Worm (Caenorhabditis elegans) whole organism, L4 larva: Measurements from ENCODE around the gene cest-13.

Experiments used
- D1046.2 ChIP-seq: fragments of 200-800 bp; sonication (Bioruptor generic); IDR thresholded peaks from 2 replicates; pipeline ENCODE4 v1.3.6; 2022; ENCODE audit warnings: missing genetic modification characterization, missing compliant biosample characterization
- F10B5.3 ChIP-seq: sonication (generic microtip); optimal IDR thresholded peaks from 2 replicates; lab custom pipeline; 2016; ENCODE audit warnings: mild to moderate bottlenecking, missing genetic modification characterization, missing compliant biosample characterization
- F26F4.8 ChIP-seq: fragments of 200-800 bp; sonication (Bioruptor generic); conservative IDR thresholded peaks from 2 replicates; pipeline ENCODE4 v1.3.6; 2022; ENCODE audit warnings: missing genetic modification characterization, missing compliant biosample characterization
- F37D6.2 ChIP-seq: sonication (generic microtip); optimal IDR thresholded peaks from 2 replicates; lab custom pipeline; 2016; ENCODE audit warnings: mild to moderate bottlenecking, missing genetic modification characterization, missing compliant biosample characterization
- F44E2.7 ChIP-seq: fragments of 200-800 bp; sonication (Bioruptor generic); IDR thresholded peaks from 2 replicates; pipeline ENCODE4 v2.1.2; 2022; ENCODE audit warnings: missing genetic modification characterization, missing compliant biosample characterization
- F49E8.2 ChIP-seq: sonication (generic microtip); optimal IDR thresholded peaks from 2 replicates; lab custom pipeline; 2016; ENCODE audit warnings: missing compliant biosample characterization, mild to moderate bottlenecking, missing genetic modification characterization, borderline replicate concordance
- T20F7.1 ChIP-seq: fragments of 200-800 bp; sonication (Bioruptor generic); optimal IDR thresholded peaks from 2 replicates; lab custom pipeline; 2018; ENCODE audit warnings: mild to moderate bottlenecking, missing genetic modification characterization, missing compliant biosample characterization
- Y105C5A.15 ChIP-seq: fragments of 200-800 bp; sonication (Bioruptor generic); IDR thresholded peaks from 2 replicates; pipeline ENCODE4 v1.3.6; 2022; ENCODE audit warnings: missing genetic modification characterization, missing compliant biosample characterization
- Y48G9A.11 ChIP-seq: fragments of 200-800 bp; sonication (Bioruptor generic); IDR thresholded peaks from 2 replicates; pipeline ENCODE4 v1.3.6; 2022; ENCODE audit warnings: missing genetic modification reagents, missing genetic modification characterization, missing compliant biosample characterization
- ZK337.2 ChIP-seq: fragments of 200-800 bp; sonication (Bioruptor generic); IDR thresholded peaks from 2 replicates; pipeline ENCODE4 v1.3.6; 2022; ENCODE audit warnings: missing genetic modification reagents, missing genetic modification characterization, missing compliant biosample characterization
- ama-1 ChIP-seq: fragments of 150-350 bp; optimal IDR thresholded peaks from 2 replicates; lab custom pipeline; 2014; ENCODE audit warnings: inconsistent platforms, mixed read lengths
- ceh-20 ChIP-seq: fragments of 200-800 bp; sonication (Bioruptor generic); IDR thresholded peaks from 2 replicates; pipeline ENCODE4 v1.3.6; 2022; ENCODE audit warnings: missing genetic modification reagents, missing genetic modification characterization, missing compliant biosample characterization
- ceh-28 ChIP-seq: fragments of 150-350 bp; optimal IDR thresholded peaks from 2 replicates; lab custom pipeline; 2014; ENCODE audit warnings: missing biosample characterization, missing genetic modification reagents, missing genetic modification characterization
- ceh-44 ChIP-seq: fragments of 200-800 bp; sonication (Bioruptor generic); IDR thresholded peaks from 2 replicates; pipeline ENCODE4 v1.3.6; 2022; ENCODE audit warnings: missing genetic modification reagents, missing genetic modification characterization, missing compliant biosample characterization
- ceh-62 ChIP-seq: sonication (generic microtip); optimal IDR thresholded peaks from 2 replicates; lab custom pipeline; 2017; ENCODE audit warnings: missing biosample characterization, missing genetic modification characterization
- ces-1 ChIP-seq: fragments of 150-350 bp; sonication (generic microtip); optimal IDR thresholded peaks from 4 replicates; lab custom pipeline; 2014; ENCODE audit warnings: missing biosample characterization, missing genetic modification reagents, missing genetic modification characterization
- cey-2 ChIP-seq: sonication (generic microtip); optimal IDR thresholded peaks from 3 replicates; lab custom pipeline; 2017; ENCODE audit warnings: missing genetic modification characterization, mild to moderate bottlenecking, missing compliant biosample characterization, antibody characterized with exemption, borderline replicate concordance; ENCODE audit not compliant: insufficient read depth
- daf-12 ChIP-seq: fragments of 150-350 bp; optimal IDR thresholded peaks from 2 replicates; lab custom pipeline; 2014; ENCODE audit warnings: missing biosample characterization, missing genetic modification reagents, missing genetic modification characterization
- daf-19 ChIP-seq: fragments of 200-800 bp; sonication (Bioruptor generic); conservative IDR thresholded peaks from 2 replicates; pipeline ENCODE4 v1.3.6; 2022; ENCODE audit warnings: missing genetic modification characterization, missing compliant biosample characterization
- dpl-1 ChIP-seq: fragments of 150-350 bp; optimal IDR thresholded peaks from 2 replicates; lab custom pipeline; 2014; ENCODE audit warnings: missing biosample characterization, missing genetic modification reagents, missing genetic modification characterization
- duxl-1 ChIP-seq: sonication (generic microtip); optimal IDR thresholded peaks from 2 replicates; lab custom pipeline; 2016; ENCODE audit warnings: mild to moderate bottlenecking, missing genetic modification characterization, moderate library complexity, missing compliant biosample characterization; ENCODE audit not compliant: poor library complexity
- dve-1 ChIP-seq: sonication (generic microtip); optimal IDR thresholded peaks from 2 replicates; lab custom pipeline; 2017; ENCODE audit warnings: antibody characterized with exemption, mild to moderate bottlenecking, missing genetic modification characterization, missing compliant biosample characterization; ENCODE audit not compliant: insufficient read depth
- egl-27 ChIP-seq: sonication (generic microtip); optimal IDR thresholded peaks from 3 replicates; lab custom pipeline; 2017; ENCODE audit warnings: missing biosample characterization, missing genetic modification reagents, missing genetic modification characterization
- fkh-10 ChIP-seq: fragments of 150-350 bp; optimal IDR thresholded peaks from 2 replicates; lab custom pipeline; 2014; ENCODE audit warnings: missing biosample characterization, missing genetic modification reagents, missing genetic modification characterization
- hif-1 ChIP-seq, 2 experiments: sonication (generic microtip); optimal IDR thresholded peaks; 2 replicates each; lab custom pipeline; 2016 to 2017; ENCODE audit warnings: missing compliant biosample characterization in 2 of 2, missing genetic modification characterization in 2 of 2, missing genetic modification reagents in 2 of 2, missing genotype in 2 of 2, mild to moderate bottlenecking in 1 of 2
- lim-7 ChIP-seq: fragments of 200-800 bp; sonication (Bioruptor generic); IDR thresholded peaks from 2 replicates; pipeline ENCODE4 v1.3.6; 2022; ENCODE audit warnings: missing genetic modification characterization, missing compliant biosample characterization
- lin-1 ChIP-seq: fragments of 200-800 bp; sonication (Bioruptor generic); IDR thresholded peaks from 2 replicates; pipeline ENCODE4 v1.3.6; 2022; ENCODE audit warnings: missing genetic modification reagents, missing genetic modification characterization, missing compliant biosample characterization
- lin-38 ChIP-seq: fragments of 200-800 bp; sonication (Bioruptor generic); IDR thresholded peaks from 2 replicates; pipeline ENCODE4 v1.3.6; 2022; ENCODE audit warnings: missing genetic modification reagents, missing genetic modification characterization, missing compliant biosample characterization
- lsy-2 ChIP-seq, 2 experiments: fragments of 150-350 bp in 1 of 2; sonication (generic microtip) in 1 of 2; optimal IDR thresholded peaks; 2 replicates each; lab custom pipeline; 2014 to 2017; ENCODE audit warnings: missing biosample characterization in 2 of 2, missing genetic modification characterization in 2 of 2
- madf-5 ChIP-seq, 2 experiments: fragments of 200-800 bp; sonication (Bioruptor generic); IDR thresholded peaks; 2 replicates each; pipeline ENCODE4 v1.3.6; 2022; ENCODE audit warnings: missing compliant biosample characterization in 2 of 2, missing genetic modification characterization in 2 of 2
- madf-9 ChIP-seq: fragments of 200-800 bp; sonication (Bioruptor generic); conservative IDR thresholded peaks from 2 replicates; pipeline ENCODE4 v1.3.6; 2022; ENCODE audit warnings: missing genetic modification reagents, missing genetic modification characterization, missing compliant biosample characterization
- mdl-1 ChIP-seq, 2 experiments: fragments of 150-350 bp in 1 of 2; sonication (generic microtip) in 1 of 2; optimal IDR thresholded peaks; 2 replicates each; lab custom pipeline; 2014 to 2017; ENCODE audit warnings: missing biosample characterization in 2 of 2, missing genetic modification characterization in 2 of 2
- mes-2 ChIP-seq: sonication (generic microtip); optimal IDR thresholded peaks from 2 replicates; lab custom pipeline; 2016; ENCODE audit warnings: missing genotype, mild to moderate bottlenecking, missing genetic modification characterization, missing compliant biosample characterization; ENCODE audit not compliant: poor library complexity, severe bottlenecking
- mxl-2 ChIP-seq: fragments of 200-800 bp; sonication (Bioruptor generic); conservative IDR thresholded peaks from 2 replicates; pipeline ENCODE4 v1.3.6; 2022; ENCODE audit warnings: missing genetic modification reagents, missing genetic modification characterization, missing compliant biosample characterization
- mxl-3 ChIP-seq: fragments of 200-800 bp; sonication (Bioruptor generic); optimal IDR thresholded peaks from 2 replicates; lab custom pipeline; 2018; ENCODE audit warnings: mild to moderate bottlenecking, missing genetic modification characterization, missing compliant biosample characterization
- nhr-10 ChIP-seq: fragments of 150-350 bp; optimal IDR thresholded peaks from 2 replicates; lab custom pipeline; 2014; ENCODE audit warnings: missing biosample characterization, missing genetic modification characterization
- nhr-11 ChIP-seq: fragments of 150-350 bp; optimal IDR thresholded peaks from 2 replicates; lab custom pipeline; 2014; ENCODE audit warnings: missing biosample characterization, missing genetic modification characterization
- nhr-28 ChIP-seq: fragments of 150-350 bp; optimal IDR thresholded peaks from 2 replicates; lab custom pipeline; 2014; ENCODE audit warnings: missing biosample characterization, missing genetic modification characterization
- nhr-48 ChIP-seq: sonication (generic microtip); optimal IDR thresholded peaks from 2 replicates; lab custom pipeline; 2016; ENCODE audit warnings: mild to moderate bottlenecking, missing genetic modification characterization, missing compliant biosample characterization
- nhr-76 ChIP-seq: fragments of 150-350 bp; optimal IDR thresholded peaks from 2 replicates; lab custom pipeline; 2014; ENCODE audit warnings: missing biosample characterization, missing genetic modification characterization
- php-3 ChIP-seq: fragments of 200-800 bp; sonication (Bioruptor generic); IDR thresholded peaks from 2 replicates; pipeline ENCODE4 v1.3.6; 2022; ENCODE audit warnings: missing genetic modification reagents, missing genetic modification characterization, missing compliant biosample characterization
- rbr-2 ChIP-seq: sonication (generic microtip); optimal IDR thresholded peaks from 2 replicates; lab custom pipeline; 2016; ENCODE audit warnings: missing genotype, missing genetic modification characterization, missing compliant biosample characterization
- saeg-2 ChIP-seq: fragments of 200-800 bp; sonication (Bioruptor generic); IDR thresholded peaks from 2 replicates; pipeline ENCODE4 v1.3.6; 2022; ENCODE audit warnings: missing genetic modification reagents, missing genetic modification characterization, missing compliant biosample characterization
- sdz-12 ChIP-seq: fragments of 200-800 bp; sonication (Bioruptor generic); optimal IDR thresholded peaks from 2 replicates; lab custom pipeline; 2018; ENCODE audit warnings: mild to moderate bottlenecking, missing genetic modification characterization, missing compliant biosample characterization
- set-16 ChIP-seq: fragments of 200-800 bp; sonication (Bioruptor generic); IDR thresholded peaks from 2 replicates; pipeline ENCODE4 v1.3.6; 2022; ENCODE audit warnings: missing genetic modification reagents, missing genetic modification characterization, missing compliant biosample characterization
- spr-1 ChIP-seq: sonication (generic microtip); optimal IDR thresholded peaks from 2 replicates; lab custom pipeline; 2016; ENCODE audit warnings: mild to moderate bottlenecking, missing genetic modification characterization, missing compliant biosample characterization
- spr-3 ChIP-seq: fragments of 200-800 bp; sonication (Bioruptor generic); optimal IDR thresholded peaks from 2 replicates; lab custom pipeline; 2018; ENCODE audit warnings: mild to moderate bottlenecking, missing genetic modification characterization, missing compliant biosample characterization
- tra-1 ChIP-seq: fragments of 200-800 bp; sonication (Bioruptor generic); IDR thresholded peaks from 2 replicates; pipeline ENCODE4 v1.3.6; 2022; ENCODE audit warnings: missing genetic modification reagents, missing genetic modification characterization, missing compliant biosample characterization
- unc-39 ChIP-seq: sonication (generic microtip); optimal IDR thresholded peaks from 2 replicates; lab custom pipeline; 2017; ENCODE audit warnings: missing biosample characterization, missing genetic modification characterization
- unc-62 ChIP-seq, 3 experiments: fragments of 150-350 bp in 1 of 3; sonication (generic microtip); optimal IDR thresholded peaks in 2 of 3; peaks in 1 of 3; 1 replicate in 1 of 3; 2 replicates in 2 of 3; lab custom pipeline; 2014 to 2017; ENCODE audit warnings: missing biosample characterization in 3 of 3, missing genetic modification characterization in 3 of 3, missing genetic modification reagents in 3 of 3, missing genotype in 1 of 3
- zfp-2 ChIP-seq: sonication (generic microtip); optimal IDR thresholded peaks from 2 replicates; lab custom pipeline; 2016; ENCODE audit warnings: mild to moderate bottlenecking, missing genetic modification characterization, missing compliant biosample characterization

The cest-13 gene

ce11 chrX:13726874-13727343 lies 33.1 kb upstream of the cest-13 start, which contains the start of gene pix-1 (continued):
- TF ChIP-seq rbr-2 (peak; percentile 66), lin-38 (GFP tag; lab: Robert Waterston, UW) (peak; percentile 96), T20F7.1 (no peak), F10B5.3 (tag; lab: Kevin White, UChicago) (peak; percentile 47), spr-3 (no peak), ces-1 (GFP tag; lab: Kevin White, UChicago) (no peak), php-3 (GFP tag; lab: Robert Waterston, UW) (no peak), egl-27 (tag; lab: Kevin White, UChicago) (no peak), dpl-1 (peak; percentile 31), saeg-2 (GFP tag; lab: Robert Waterston, UW) (no peak), sdz-12 (GFP tag; lab: Kevin White, UChicago) (no peak), ceh-44 (GFP tag; lab: Robert Waterston, UW) (no peak), lim-7 (no peak), dve-1 (tag; lab: Kevin White, UChicago) (peak; percentile 68), daf-19 (GFP tag; lab: Robert Waterston, UW) (no peak), Y105C5A.15 (GFP tag; lab: Robert Waterston, UW) (no peak), nhr-28 (tag; lab: Kevin White, UChicago) (peak; percentile 31), nhr-10 (tag; lab: Kevin White, UChicago) (no peak), set-16 (no peak), Y48G9A.11 (GFP tag; lab: Robert Waterston, UW) (no peak), nhr-11 (tag; lab: Kevin White, UChicago) (peak; percentile 49), zfp-2 (tag; lab: Kevin White, UChicago) (no peak), unc-39 (tag; lab: Kevin White, UChicago) (no peak), unc-62 (GFP tag; optimal IDR thresholded peaks at IDR 0.05 in 1 of 2; lab: Kevin White, UChicago) (no peak), unc-62 (tag; optimal IDR thresholded peaks at IDR 0.05; lab: Kevin White, UChicago) (no peak), mdl-1 (tag; optimal IDR thresholded peaks at IDR 0.05; lab: Kevin White, UChicago) (no peak), lsy-2 (tag; optimal IDR thresholded peaks at IDR 0.05; lab: Kevin White, UChicago) (no peak), hif-1 (tag; optimal IDR thresholded peaks at IDR 0.05; lab: Kevin White, UChicago) (no peak), F37D6.2 (no peak), mes-2 (tag; lab: Kevin White, UChicago) (no peak), mxl-3 (GFP tag; lab: Kevin White, UChicago) (peak; percentile 59), cey-2 (tag; lab: Kevin White, UChicago) (no peak), spr-1 (no peak), nhr-76 (no peak), F49E8.2 (no peak), D1046.2 (GFP tag; lab: Robert Waterston, UW) (no peak), duxl-1 (tag; lab: Kevin White, UChicago) (no peak), ceh-62 (no peak), ceh-20 (no peak), ama-1 (lab: Kevin White, UChicago) (no peak), F26F4.8 (no peak), madf-9 (GFP tag; lab: Robert Waterston, UW) (no peak), daf-12 (no peak), ceh-28 (tag; lab: Kevin White, UChicago) (peak; percentile 17), mxl-2 (GFP tag; lab: Robert Waterston, UW) (no peak), ZK337.2 (GFP tag; lab: Robert Waterston, UW) (no peak), fkh-10 (GFP tag; lab: Kevin White, UChicago) (peak; percentile 11), tra-1 (GFP tag; lab: Robert Waterston, UW) (no peak), lin-1 (GFP tag; lab: Robert Waterston, UW) (no peak), F44E2.7 (GFP tag; lab: Robert Waterston, UW) (no peak), nhr-48 (tag; lab: Kevin White, UChicago) (peak; percentile 6), madf-5 (GFP tag; IDR thresholded peaks at IDR 0.05; lab: Robert Waterston, UW) (no peak)
